Worm (Caenorhabditis elegans) whole organism, young adult: ENCODE results near the gene E04F6.4.

ENCODE experiments used
- Y56A3A.18 ChIP-seq: fragments of 200-800 bp; sonication (Bioruptor generic); IDR thresholded peaks from 2 replicates; pipeline ENCODE4 v1.3.6; 2022; ENCODE audit warnings: missing genetic modification reagents, missing genetic modification characterization, missing compliant biosample characterization
- Y79H2A.3 ChIP-seq: fragments of 200-800 bp; sonication (Bioruptor generic); conservative IDR thresholded peaks from 2 replicates; pipeline ENCODE4 v1.3.6; 2022; ENCODE audit warnings: missing genetic modification reagents, missing genetic modification characterization, missing compliant biosample characterization
- ama-1 ChIP-seq, 3 experiments: fragments of 150-350 bp in 1 of 3; sonication (generic microtip) in 2 of 3; optimal IDR thresholded peaks; 2 replicates each; lab custom pipeline; 2014 to 2018; ENCODE audit warnings: missing biosample characterization in 2 of 3, missing genetic modification characterization in 2 of 3, missing genetic modification reagents in 2 of 3
- aptf-3 ChIP-seq: fragments of 200-800 bp; sonication (Bioruptor generic); IDR thresholded peaks from 2 replicates; pipeline ENCODE4 v1.3.6; 2022; ENCODE audit warnings: missing genetic modification characterization, missing compliant biosample characterization
- die-1 ChIP-seq: sonication (generic microtip); optimal IDR thresholded peaks from 2 replicates; lab custom pipeline; 2016; ENCODE audit warnings: missing genotype, mild to moderate bottlenecking, missing genetic modification characterization, missing compliant biosample characterization
- egrh-3 ChIP-seq: fragments of 200-800 bp; sonication (Bioruptor generic); IDR thresholded peaks from 2 replicates; pipeline ENCODE4 v1.3.6; 2022; ENCODE audit warnings: missing genetic modification reagents, missing genetic modification characterization, missing compliant biosample characterization
- gei-17 ChIP-seq: fragments of 200-800 bp; sonication (Bioruptor generic); optimal IDR thresholded peaks from 2 replicates; lab custom pipeline; 2018; ENCODE audit warnings: mild to moderate bottlenecking, missing genetic modification characterization, missing compliant biosample characterization
- him-1 ChIP-seq: sonication (generic microtip); optimal IDR thresholded peaks from 2 replicates; lab custom pipeline; 2016; ENCODE audit warnings: missing genotype, missing genetic modification reagents, missing genetic modification characterization, missing compliant biosample characterization
- lsy-27 ChIP-seq: sonication (generic microtip); optimal IDR thresholded peaks from 2 replicates; lab custom pipeline; 2017; ENCODE audit warnings: missing genetic modification characterization, mild to moderate bottlenecking, missing compliant biosample characterization, antibody characterized with exemption, missing genotype, borderline replicate concordance; ENCODE audit not compliant: insufficient read depth
- madf-3 ChIP-seq: fragments of 200-800 bp; sonication (Bioruptor generic); IDR thresholded peaks from 2 replicates; pipeline ENCODE4 v1.3.6; 2022; ENCODE audit warnings: missing genetic modification reagents, missing genetic modification characterization, missing compliant biosample characterization
- nhr-179 ChIP-seq: sonication (generic microtip); optimal IDR thresholded peaks from 2 replicates; lab custom pipeline; 2016; ENCODE audit warnings: mild to moderate bottlenecking, missing genetic modification characterization, missing compliant biosample characterization
- nhr-80 ChIP-seq: sonication (generic microtip); optimal IDR thresholded peaks from 2 replicates; lab custom pipeline; 2016; ENCODE audit warnings: missing genetic modification characterization, missing compliant biosample characterization
- sea-2 ChIP-seq: fragments of 200-800 bp; sonication (Bioruptor generic); IDR thresholded peaks from 2 replicates; pipeline ENCODE4 v1.3.6; 2022; ENCODE audit warnings: missing genetic modification characterization, missing compliant biosample characterization

DNA sequence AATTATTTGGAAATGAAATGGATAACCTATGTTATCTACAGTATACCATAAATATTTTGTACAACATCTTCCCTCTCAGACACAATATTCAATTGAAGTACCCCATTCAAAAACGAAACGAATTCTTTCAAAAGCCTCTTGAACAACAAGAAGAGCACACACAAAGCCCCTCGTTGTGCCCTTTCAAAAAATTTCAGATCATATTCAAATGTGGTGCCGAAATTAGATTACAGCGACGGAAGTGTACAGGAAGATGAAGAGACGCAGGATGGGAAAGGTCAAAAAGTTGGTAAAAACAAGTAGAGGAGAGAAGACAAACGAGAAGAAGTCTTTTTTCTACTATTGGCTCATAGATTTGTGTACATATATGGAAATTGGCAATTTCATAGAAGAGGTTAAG is 13.1 kb upstream of the E04F6.4 start:
- TF ChIP-seq Y56A3A.18 (GFP tag; lab: Robert Waterston, UW) (no peak), Y79H2A.3 (GFP tag; lab: Robert Waterston, UW) (no peak), sea-2 (no peak), gei-17 (GFP tag; lab: Kevin White, UChicago) (no peak), ama-1 (optimal IDR thresholded peaks at IDR 0.05; lab: Kevin White, UChicago) (no peak), ama-1 (GFP tag; optimal IDR thresholded peaks at IDR 0.05; lab: Kevin White, UChicago) (no peak), egrh-3 (no peak), madf-3 (GFP tag; lab: Robert Waterston, UW) (no peak), nhr-179 (tag; lab: Kevin White, UChicago) (no peak), lsy-27 (tag; lab: Kevin White, UChicago) (no peak), aptf-3 (no peak), nhr-80 (tag; lab: Kevin White, UChicago) (no peak), die-1 (tag; lab: Kevin White, UChicago) (no peak), him-1 (tag; lab: Kevin White, UChicago) (no peak)
